Fruit fly (Drosophila melanogaster) whole organism, pupa: ENCODE data around the gene TwdlE.

Source experiments
- CG15710 ChIP-seq: fragments of 200-800 bp; sonication (Bioruptor generic); optimal IDR thresholded peaks from 2 replicates; lab custom pipeline; 2018; ENCODE audit warnings: missing biosample characterization, mild to moderate bottlenecking, missing genetic modification characterization, moderate library complexity
- gl ChIP-seq: fragments of 200-800 bp; sonication (Bioruptor generic); optimal IDR thresholded peaks from 2 replicates; lab custom pipeline; 2018; ENCODE audit warnings: missing biosample characterization, mild to moderate bottlenecking, missing genetic modification characterization

- TF ChIP-seq CG15710 (no peak), gl (tag; lab: Kevin White, UChicago) (no peak)
Measured at dm6 chr2L:7855108-7855507, 5.5 kb downstream of the TwdlE start, which contains the start of gene CG14535.
